Fruit fly (Drosophila melanogaster) whole organism, embryonic: ENCODE results near the gene Hayan.
A peak's percentile ranks its signal among the peaks of the same experiment; 100 is the strongest.

Experiments
- B-H1 ChIP-seq: fragments of 200-800 bp; sonication (Bioruptor generic); IDR thresholded peaks from 3 replicates; pipeline ENCODE4 v1.3.6; 2022; ENCODE audit warnings: missing biosample characterization, missing genetic modification characterization
- CG10366 ChIP-seq: fragments of 200-800 bp; sonication (Bioruptor generic); IDR thresholded peaks from 2 replicates; pipeline ENCODE4 v1.3.6; 2022; ENCODE audit warnings: missing biosample characterization, missing genetic modification characterization
- CG10979 ChIP-seq: fragments of 200-800 bp; sonication (Bioruptor generic); optimal IDR thresholded peaks from 2 replicates; lab custom pipeline; 2018; ENCODE audit warnings: missing biosample characterization, mild to moderate bottlenecking, missing genetic modification characterization, moderate library complexity
- CG11085 ChIP-seq: fragments of 200-800 bp; sonication (Bioruptor generic); IDR thresholded peaks from 2 replicates; pipeline ENCODE4 v1.3.6; 2022; ENCODE audit warnings: missing biosample characterization, missing genetic modification characterization
- CG11696 ChIP-seq: fragments of 200-800 bp; sonication (Bioruptor generic); IDR thresholded peaks from 2 replicates; pipeline ENCODE4 v1.3.6; 2022; ENCODE audit warnings: missing biosample characterization, missing genetic modification characterization
- CG14014 ChIP-seq: fragments of 200-800 bp; sonication (Bioruptor generic); IDR thresholded peaks from 2 replicates; pipeline ENCODE4 v1.3.6; 2022; ENCODE audit warnings: missing biosample characterization, missing genetic modification characterization
- CG15011 ChIP-seq: fragments of 200-800 bp; sonication (Bioruptor generic); optimal IDR thresholded peaks from 3 replicates; lab custom pipeline; 2018; ENCODE audit warnings: missing biosample characterization, mild to moderate bottlenecking, missing genetic modification characterization
- CG15269 ChIP-seq: fragments of 200-800 bp; sonication (Bioruptor generic); optimal IDR thresholded peaks from 2 replicates; lab custom pipeline; 2018; ENCODE audit warnings: missing biosample characterization, mild to moderate bottlenecking, missing genetic modification characterization, moderate library complexity
- CG16813 ChIP-seq: fragments of 200-800 bp; sonication (Bioruptor generic); IDR thresholded peaks from 3 replicates; pipeline ENCODE4 v1.3.6; 2022; ENCODE audit warnings: missing biosample characterization, missing genetic modification characterization; ENCODE audit not compliant: partially characterized antibody
- CG17328 ChIP-seq: fragments of 200-800 bp; sonication (Bioruptor generic); IDR thresholded peaks from 2 replicates; pipeline ENCODE4 v1.3.6; 2022; ENCODE audit warnings: missing biosample characterization, missing genetic modification characterization
- CG18599 ChIP-seq: fragments of 200-800 bp; sonication (Bioruptor generic); optimal IDR thresholded peaks from 3 replicates; lab custom pipeline; 2017; ENCODE audit warnings: missing biosample characterization, missing genetic modification characterization, mild to moderate bottlenecking, moderate library complexity, missing genetic modification reagents
- CG4424 ChIP-seq: fragments of 200-800 bp; sonication (Bioruptor generic); optimal IDR thresholded peaks from 3 replicates; lab custom pipeline; 2016; ENCODE audit warnings: missing biosample characterization, missing genetic modification characterization
- CG4617 ChIP-seq: fragments of 200-800 bp; sonication (Bioruptor generic); optimal IDR thresholded peaks from 3 replicates; lab custom pipeline; 2016; ENCODE audit warnings: missing biosample characterization, missing genetic modification characterization, borderline replicate concordance
- CG6689 ChIP-seq: fragments of 200-800 bp; sonication (Bioruptor generic); IDR thresholded peaks from 2 replicates; pipeline ENCODE4 v1.3.6; 2022; ENCODE audit warnings: missing biosample characterization, missing genetic modification characterization
- CG8924 ChIP-seq: fragments of 200-800 bp; optimal IDR thresholded peaks from 3 replicates; lab custom pipeline; 2019; ENCODE audit warnings: missing biosample characterization, mild to moderate bottlenecking, missing genetic modification characterization, moderate library complexity
- D ChIP-seq, 2 experiments: fragments of 200-800 bp in 1 of 2; fragments of >200 bp in 1 of 2; sonication (Bioruptor generic) in 1 of 2; optimal IDR thresholded peaks; 2 replicates in 1 of 2; 3 replicates in 1 of 2; lab custom pipeline; 2017; ENCODE audit warnings: mild to moderate bottlenecking in 1 of 2, missing biosample characterization in 1 of 2, missing genetic modification characterization in 1 of 2, missing genetic modification reagents in 1 of 2
- Ets65A ChIP-seq: fragments of 200-800 bp; sonication (Bioruptor generic); peaks from one replicate; lab custom pipeline; 2016; ENCODE audit warnings: missing biosample characterization, missing genetic modification characterization
- Fer2 ChIP-seq: fragments of 200-800 bp; sonication (Bioruptor generic); optimal IDR thresholded peaks from 2 replicates; lab custom pipeline; 2018; ENCODE audit warnings: missing biosample characterization, mild to moderate bottlenecking, missing genetic modification characterization, moderate library complexity
- Fer3 ChIP-seq: fragments of 200-800 bp; sonication (Bioruptor generic); optimal IDR thresholded peaks from 2 replicates; lab custom pipeline; 2018; ENCODE audit warnings: missing biosample characterization, mild to moderate bottlenecking, missing genetic modification characterization, moderate library complexity
- MESR4 ChIP-seq: fragments of 200-800 bp; sonication (Bioruptor generic); optimal IDR thresholded peaks from 2 replicates; lab custom pipeline; 2018; ENCODE audit warnings: missing biosample characterization, mild to moderate bottlenecking, missing genetic modification characterization, moderate library complexity
- Oli ChIP-seq: fragments of 200-800 bp; sonication (Bioruptor generic); optimal IDR thresholded peaks from 2 replicates; lab custom pipeline; 2018; ENCODE audit warnings: missing biosample characterization, mild to moderate bottlenecking, missing genetic modification characterization, moderate library complexity
- Opbp ChIP-seq: fragments of 200-800 bp; sonication (Bioruptor generic); IDR thresholded peaks from 3 replicates; pipeline ENCODE4 v1.3.6; 2022; ENCODE audit warnings: missing biosample characterization, missing genetic modification characterization; ENCODE audit not compliant: partially characterized antibody
- Side ChIP-seq: fragments of 200-800 bp; sonication (Bioruptor generic); optimal IDR thresholded peaks from 2 replicates; lab custom pipeline; 2016; ENCODE audit warnings: missing biosample characterization, missing genetic modification characterization
- Sry-δ ChIP-seq: fragments of 200-800 bp; sonication (Bioruptor generic); optimal IDR thresholded peaks from 2 replicates; lab custom pipeline; 2016; ENCODE audit warnings: missing biosample characterization, missing genetic modification characterization
- Ssrp ChIP-seq: fragments of 200-800 bp; sonication (Bioruptor generic); optimal IDR thresholded peaks from 2 replicates; lab custom pipeline; 2018; ENCODE audit warnings: missing biosample characterization, mild to moderate bottlenecking, missing genetic modification characterization, moderate library complexity
- Stat92E ChIP-seq, 3 experiments: fragments of >200 bp in 2 of 3; fragments of 200-800 bp in 1 of 3; sonication (Bioruptor generic) in 1 of 3; optimal IDR thresholded peaks; 2 replicates each; lab custom pipeline; 2017 to 2019; ENCODE audit warnings: missing biosample characterization in 3 of 3, missing genetic modification characterization in 3 of 3, mild to moderate bottlenecking in 1 of 3, moderate library complexity in 1 of 3
- Tbp ChIP-seq: fragments of >200 bp; optimal IDR thresholded peaks from 2 replicates; lab custom pipeline; 2018; ENCODE audit warnings: missing biosample characterization, missing genetic modification characterization
- ac ChIP-seq: fragments of 200-800 bp; sonication (Bioruptor generic); optimal IDR thresholded peaks from 3 replicates; lab custom pipeline; 2017; ENCODE audit warnings: missing biosample characterization, mild to moderate bottlenecking, missing genetic modification characterization
- al ChIP-seq: fragments of 200-800 bp; sonication (Bioruptor generic); IDR thresholded peaks from 2 replicates; pipeline ENCODE4 v1.3.6; 2022; ENCODE audit warnings: missing biosample characterization, missing genetic modification characterization
- ara ChIP-seq: fragments of 200-800 bp; sonication (Bioruptor generic); IDR thresholded peaks from 2 replicates; pipeline ENCODE4 v1.3.6; 2022; ENCODE audit warnings: missing biosample characterization, missing genetic modification characterization
- ase ChIP-seq: fragments of 200-800 bp; sonication (Bioruptor generic); IDR thresholded peaks from 3 replicates; pipeline ENCODE4 v1.3.6; 2022; ENCODE audit warnings: missing biosample characterization, missing genetic modification characterization
- bigmax ChIP-seq: fragments of 200-800 bp; sonication (Bioruptor generic); optimal IDR thresholded peaks from 2 replicates; lab custom pipeline; 2018; ENCODE audit warnings: missing biosample characterization, mild to moderate bottlenecking, missing genetic modification characterization
- chm ChIP-seq: fragments of 200-800 bp; sonication (Bioruptor generic); IDR thresholded peaks from 2 replicates; pipeline ENCODE4 v1.3.6; 2022; ENCODE audit warnings: missing biosample characterization, missing genetic modification characterization
- ci ChIP-seq: fragments of 200-800 bp; sonication (Bioruptor generic); IDR thresholded peaks from 3 replicates; pipeline ENCODE4 v1.3.6; 2022; ENCODE audit warnings: missing biosample characterization, missing genetic modification characterization
- da ChIP-seq: fragments of 200-800 bp; sonication (Bioruptor generic); optimal IDR thresholded peaks from 2 replicates; lab custom pipeline; 2016; ENCODE audit warnings: missing biosample characterization, missing genetic modification characterization
- fu2 ChIP-seq: fragments of 200-800 bp; sonication (Bioruptor generic); optimal IDR thresholded peaks from 2 replicates; lab custom pipeline; 2016; ENCODE audit warnings: missing biosample characterization, missing genetic modification characterization
- gcm2 ChIP-seq: fragments of 200-800 bp; sonication (Bioruptor generic); optimal IDR thresholded peaks from 2 replicates; lab custom pipeline; 2016; ENCODE audit warnings: missing biosample characterization, missing genetic modification characterization
- hbn ChIP-seq: fragments of 200-800 bp; sonication (Bioruptor generic); IDR thresholded peaks from 2 replicates; pipeline ENCODE4 v1.3.6; 2022; ENCODE audit warnings: missing biosample characterization, missing genetic modification characterization; ENCODE audit not compliant: partially characterized antibody
- jing ChIP-seq: fragments of 200-800 bp; sonication (Bioruptor generic); optimal IDR thresholded peaks from 2 replicates; lab custom pipeline; 2018; ENCODE audit warnings: missing biosample characterization, mild to moderate bottlenecking, missing genetic modification characterization
- lov ChIP-seq, 2 experiments: fragments of 200-800 bp in 1 of 2; fragments of >200 bp in 1 of 2; sonication (Bioruptor generic) in 1 of 2; IDR thresholded peaks in 1 of 2; optimal IDR thresholded peaks in 1 of 2; 2 replicates in 1 of 2; 3 replicates in 1 of 2; pipeline versions ENCODE4 v1.3.6 to Lab custom; 2017 to 2022; ENCODE audit warnings: missing biosample characterization in 1 of 2, missing genetic modification characterization in 1 of 2
- pita ChIP-seq: fragments of 200-800 bp; sonication (Bioruptor generic); optimal IDR thresholded peaks from 2 replicates; lab custom pipeline; 2017; ENCODE audit warnings: missing biosample characterization, mild to moderate bottlenecking, missing genetic modification characterization
- rib ChIP-seq: fragments of 200-800 bp; sonication (Bioruptor generic); IDR thresholded peaks from 2 replicates; pipeline ENCODE4 v1.3.6; 2022; ENCODE audit warnings: missing biosample characterization, missing genetic modification characterization
- shn ChIP-seq: fragments of 200-800 bp; sonication (Bioruptor generic); optimal IDR thresholded peaks from 3 replicates; lab custom pipeline; 2016; ENCODE audit warnings: missing biosample characterization, missing genetic modification characterization
- ssp ChIP-seq: fragments of 200-800 bp; sonication (Bioruptor generic); IDR thresholded peaks from 2 replicates; pipeline ENCODE4 v1.3.6; 2022; ENCODE audit warnings: missing biosample characterization, missing genetic modification characterization
- tio ChIP-seq: fragments of 200-800 bp; sonication (Bioruptor generic); optimal IDR thresholded peaks from 2 replicates; lab custom pipeline; 2017; ENCODE audit warnings: missing biosample characterization, missing genetic modification characterization, inconsistent platforms
- ttk ChIP-seq: fragments of 200-800 bp; sonication (Bioruptor generic); IDR thresholded peaks from 2 replicates; pipeline ENCODE4 v2.1.2; 2022; ENCODE audit warnings: missing biosample characterization, missing genetic modification characterization
- tx ChIP-seq: fragments of 200-800 bp; sonication (Bioruptor generic); optimal IDR thresholded peaks from 2 replicates; lab custom pipeline; 2016; ENCODE audit warnings: missing biosample characterization, missing genetic modification characterization
- zen ChIP-seq: fragments of 200-800 bp; sonication (Bioruptor generic); optimal IDR thresholded peaks from 3 replicates; lab custom pipeline; 2018; ENCODE audit warnings: missing biosample characterization, mild to moderate bottlenecking, missing genetic modification characterization, moderate library complexity
- zen2 ChIP-seq: fragments of 200-800 bp; sonication (Bioruptor generic); IDR thresholded peaks from 3 replicates; pipeline ENCODE4 v1.3.6; 2022; ENCODE audit warnings: missing biosample characterization, missing genetic modification characterization; ENCODE audit not compliant: partially characterized antibody

Hayan gene

dm6 chrX:18504948-18505597 is 21.5 kb upstream of the Hayan start, which contains the start of gene Wnt5 (continued):
- no peak for TF ChIP-seq lov (optimal IDR thresholded peaks at IDR 0.05; lab: Kevin White, UChicago)
- no peak for TF ChIP-seq lov (GFP tag; IDR thresholded peaks at IDR 0.05; lab: Robert Waterston, UW)
- TF ChIP-seq tx = no peak
- TF ChIP-seq da (GFP tag; lab: Kevin White, UChicago) = no peak
- TF ChIP-seq CG8924 (tag; lab: Kevin White, UChicago) = peak; percentile 66
- TF ChIP-seq CG4617 = no peak
- TF ChIP-seq CG15011 (GFP tag; lab: Kevin White, UChicago) = no peak
- no peak for TF ChIP-seq CG15269 (tag; lab: Kevin White, UChicago)
- no peak for TF ChIP-seq zen2 (GFP tag; lab: Robert Waterston, UW)
- 0 out of 2 replicates have a peak, but pooled peaks have one; percentile 6 for TF ChIP-seq CG17328 (GFP tag; lab: Robert Waterston, UW)
- TF ChIP-seq D (optimal IDR thresholded peaks at IDR 0.05; lab: Kevin White, UChicago) = no peak
- peak; percentile 2 for TF ChIP-seq D (GFP tag; optimal IDR thresholded peaks at IDR 0.05; lab: Kevin White, UChicago)
- TF ChIP-seq Side (GFP tag; lab: Kevin White, UChicago) = no peak
- no peak for TF ChIP-seq shn
- TF ChIP-seq ttk = no peak
- no peak for TF ChIP-seq ase (GFP tag; lab: Robert Waterston, UW)
- TF ChIP-seq CG10979 (tag; lab: Kevin White, UChicago) = no peak
- TF ChIP-seq tio (GFP tag; lab: Kevin White, UChicago) = no peak
- TF ChIP-seq hbn (GFP tag; lab: Robert Waterston, UW) = no peak
- no peak for TF ChIP-seq B-H1 (GFP tag; lab: Robert Waterston, UW)
- TF ChIP-seq CG4424 (GFP tag; lab: Kevin White, UChicago) = no peak
- TF ChIP-seq jing (GFP tag; lab: Kevin White, UChicago) = no peak
- TF ChIP-seq CG11085 (GFP tag; lab: Robert Waterston, UW) = no peak
- TF ChIP-seq ci = peak; percentile 57; the same call in 2 of the 3 replicates
- no peak for TF ChIP-seq ac (GFP tag; lab: Kevin White, UChicago)
- TF ChIP-seq Sry-δ = peak; percentile 12
- TF ChIP-seq pita (GFP tag; lab: Kevin White, UChicago) = no peak
- TF ChIP-seq MESR4 = peak; percentile 53
- TF ChIP-seq rib = no peak
- TF ChIP-seq ssp (GFP tag; lab: Robert Waterston, UW) = no peak
- TF ChIP-seq Fer3 = no peak
- no peak; the same call in none of the 2 replicates for TF ChIP-seq chm
- no peak for TF ChIP-seq CG14014 (GFP tag; lab: Robert Waterston, UW)
- no peak for TF ChIP-seq CG6689 (GFP tag; lab: Robert Waterston, UW)
- no peak for TF ChIP-seq gcm2 (GFP tag; lab: Kevin White, UChicago)
- no peak for TF ChIP-seq CG18599
- no peak for TF ChIP-seq zen (tag; lab: Kevin White, UChicago)
- TF ChIP-seq bigmax = no peak
- no peak for TF ChIP-seq CG16813 (GFP tag; lab: Robert Waterston, UW)
- TF ChIP-seq Stat92E (GFP tag; optimal IDR thresholded peaks at IDR 0.05; lab: Kevin White, UChicago) = peak in 1 of 3 experiments; percentile 61
- no peak for TF ChIP-seq Fer2 (tag; lab: Kevin White, UChicago)
- TF ChIP-seq fu2 = no peak
- no peak for TF ChIP-seq Tbp
- TF ChIP-seq Oli = no peak
- no peak for TF ChIP-seq al (GFP tag; lab: Robert Waterston, UW)
- no peak for TF ChIP-seq CG10366 (GFP tag; lab: Robert Waterston, UW)
- TF ChIP-seq CG11696 (GFP tag; lab: Robert Waterston, UW) = no peak
- no peak for TF ChIP-seq Ssrp (tag; lab: Kevin White, UChicago)
- 0 out of 3 replicates have a peak, but pooled peaks have one; percentile 50 for TF ChIP-seq Opbp (GFP tag; lab: Robert Waterston, UW)
- no peak for TF ChIP-seq ara (GFP tag; lab: Robert Waterston, UW)
- TF ChIP-seq Ets65A = no peak
